Worm (Caenorhabditis elegans) whole organism, L4 larva: Measurements from ENCODE around the gene C08E8.3.

ENCODE experiments used
- R02D3.7 ChIP-seq: fragments of 150-350 bp; sonication (generic microtip); optimal IDR thresholded peaks from 3 replicates; lab custom pipeline; 2014; ENCODE audit warnings: missing biosample characterization, missing genetic modification characterization
- gei-8 ChIP-seq: fragments of 200-800 bp; sonication (Bioruptor generic); optimal IDR thresholded peaks from 2 replicates; lab custom pipeline; 2018; ENCODE audit warnings: mild to moderate bottlenecking, missing genetic modification characterization, missing compliant biosample characterization
- hlh-11 ChIP-seq: fragments of 200-800 bp; sonication (Bioruptor generic); optimal IDR thresholded peaks from 2 replicates; lab custom pipeline; 2018; ENCODE audit warnings: mild to moderate bottlenecking, missing genetic modification characterization, missing compliant biosample characterization
- hlh-30 ChIP-seq: sonication (generic microtip); optimal IDR thresholded peaks from 2 replicates; lab custom pipeline; 2017; ENCODE audit warnings: antibody characterized with exemption, mild to moderate bottlenecking, missing genetic modification characterization, missing compliant biosample characterization; ENCODE audit not compliant: insufficient read depth
- lin-39 ChIP-seq: fragments of 150-350 bp; optimal IDR thresholded peaks from 2 replicates; lab custom pipeline; 2014; ENCODE audit warnings: missing biosample characterization, missing genetic modification reagents, missing genetic modification characterization
- lsy-2 ChIP-seq, 2 experiments: fragments of 150-350 bp in 1 of 2; sonication (generic microtip) in 1 of 2; optimal IDR thresholded peaks; 2 replicates each; lab custom pipeline; 2014 to 2017; ENCODE audit warnings: missing biosample characterization in 2 of 2, missing genetic modification characterization in 2 of 2
- nhr-10 ChIP-seq: fragments of 150-350 bp; optimal IDR thresholded peaks from 2 replicates; lab custom pipeline; 2014; ENCODE audit warnings: missing biosample characterization, missing genetic modification characterization
- skn-1 ChIP-seq: fragments of 150-350 bp; optimal IDR thresholded peaks from 2 replicates; lab custom pipeline; 2014; ENCODE audit warnings: missing biosample characterization, missing genetic modification characterization
- snpc-4 ChIP-seq: fragments of 150-350 bp; optimal IDR thresholded peaks from 2 replicates; lab custom pipeline; 2014; ENCODE audit warnings: missing biosample characterization, missing genetic modification characterization

ce11 chrV:18374194-18374593 lies 24.3 kb downstream of the C08E8.3 start, which contains the start of gene Y51A2B.2:
- TF ChIP-seq R02D3.7 (no peak), snpc-4 (no peak), lsy-2 (tag; optimal IDR thresholded peaks at IDR 0.05; lab: Kevin White, UChicago) (no peak), skn-1 (tag; lab: Kevin White, UChicago) (no peak), lin-39 (no peak), nhr-10 (tag; lab: Kevin White, UChicago) (no peak), hlh-30 (tag; lab: Kevin White, UChicago) (no peak), hlh-11 (tag; lab: Kevin White, UChicago) (no peak), gei-8 (GFP tag; lab: Kevin White, UChicago) (no peak)
